Fruit fly (Drosophila melanogaster) whole organism, prepupa: Measurements from ENCODE around the gene f.
A peak's percentile ranks its signal among the peaks of the same experiment; 100 is the strongest.

Source experiments
- Blimp-1 ChIP-seq: fragments of 200-800 bp; sonication (Bioruptor generic); optimal IDR thresholded peaks from 3 replicates; lab custom pipeline; 2017; ENCODE audit warnings: missing biosample characterization, missing genetic modification characterization, mild to moderate bottlenecking, moderate library complexity, missing genetic modification reagents
- CG10669 ChIP-seq: fragments of 200-800 bp; sonication (Bioruptor generic); optimal IDR thresholded peaks from 3 replicates; lab custom pipeline; 2018; ENCODE audit warnings: missing biosample characterization, mild to moderate bottlenecking, missing genetic modification characterization, moderate library complexity
- CG11762 ChIP-seq: fragments of 200-800 bp; sonication (Bioruptor generic); optimal IDR thresholded peaks from 3 replicates; lab custom pipeline; 2016; ENCODE audit warnings: missing biosample characterization, missing genetic modification characterization; ENCODE audit not compliant: insufficient read depth
- CG3032 ChIP-seq: fragments of 200-800 bp; optimal IDR thresholded peaks from 2 replicates; lab custom pipeline; 2019; ENCODE audit warnings: missing biosample characterization, mild to moderate bottlenecking, missing genetic modification characterization, moderate library complexity
- CG31627 ChIP-seq: fragments of 200-800 bp; sonication (Bioruptor generic); optimal IDR thresholded peaks from 3 replicates; lab custom pipeline; 2016; ENCODE audit warnings: missing biosample characterization, missing genetic modification characterization
- CG32006 ChIP-seq: fragments of 200-800 bp; sonication (Bioruptor generic); optimal IDR thresholded peaks from 3 replicates; lab custom pipeline; 2017; ENCODE audit warnings: missing biosample characterization, mild to moderate bottlenecking, missing genetic modification characterization
- CG34406 ChIP-seq: fragments of 200-800 bp; sonication (Bioruptor generic); optimal IDR thresholded peaks from 3 replicates; lab custom pipeline; 2016; ENCODE audit warnings: missing biosample characterization, missing genetic modification characterization
- CG3919 ChIP-seq: fragments of 200-800 bp; sonication (Bioruptor generic); optimal IDR thresholded peaks from 3 replicates; lab custom pipeline; 2016; ENCODE audit warnings: missing biosample characterization, missing genetic modification characterization
- CG4318 ChIP-seq: fragments of 200-800 bp; sonication (Bioruptor generic); optimal IDR thresholded peaks from 3 replicates; lab custom pipeline; 2017; ENCODE audit warnings: missing biosample characterization, mild to moderate bottlenecking, missing genetic modification characterization
- CG6163 ChIP-seq: fragments of 200-800 bp; sonication (Bioruptor generic); IDR thresholded peaks from 3 replicates; pipeline ENCODE4 v1.3.6; 2022; ENCODE audit warnings: missing biosample characterization, missing genetic modification characterization
- CG6276 ChIP-seq: fragments of 200-800 bp; sonication (Bioruptor generic); optimal IDR thresholded peaks from 2 replicates; lab custom pipeline; 2017; ENCODE audit warnings: missing biosample characterization, mild to moderate bottlenecking, missing genetic modification characterization
- CG6792 ChIP-seq: fragments of 200-800 bp; sonication (Bioruptor generic); optimal IDR thresholded peaks from 3 replicates; lab custom pipeline; 2016; ENCODE audit warnings: missing biosample characterization, missing genetic modification characterization
- CG6808 ChIP-seq: fragments of 200-800 bp; sonication (Bioruptor generic); optimal IDR thresholded peaks from 3 replicates; lab custom pipeline; 2017; ENCODE audit warnings: missing biosample characterization, missing genetic modification characterization, mild to moderate bottlenecking, moderate library complexity, missing genetic modification reagents
- CG6854 ChIP-seq: fragments of 200-800 bp; sonication (Bioruptor generic); optimal IDR thresholded peaks from 2 replicates; lab custom pipeline; 2017; ENCODE audit warnings: missing biosample characterization, mild to moderate bottlenecking, missing genetic modification characterization
- CG7368 ChIP-seq: fragments of 200-800 bp; sonication (Bioruptor generic); optimal IDR thresholded peaks from 3 replicates; lab custom pipeline; 2016; ENCODE audit warnings: missing biosample characterization, missing genetic modification characterization
- CG8119 ChIP-seq: fragments of 200-800 bp; sonication (Bioruptor generic); IDR thresholded peaks from 3 replicates; pipeline ENCODE4 v1.3.6; 2022; ENCODE audit warnings: missing biosample characterization, missing genetic modification characterization
- CG8319 ChIP-seq: fragments of 200-800 bp; sonication (Bioruptor generic); optimal IDR thresholded peaks from 3 replicates; lab custom pipeline; 2016; ENCODE audit warnings: missing biosample characterization, missing genetic modification characterization
- CG9139 ChIP-seq: fragments of 200-800 bp; sonication (Bioruptor generic); optimal IDR thresholded peaks from 3 replicates; lab custom pipeline; 2017; ENCODE audit warnings: missing biosample characterization, mild to moderate bottlenecking, missing genetic modification characterization
- Eip75B ChIP-seq: fragments of 200-800 bp; sonication (Bioruptor generic); optimal IDR thresholded peaks from 3 replicates; lab custom pipeline; 2016; ENCODE audit warnings: missing biosample characterization, missing genetic modification characterization
- Eip78C ChIP-seq: fragments of 200-800 bp; sonication (Bioruptor generic); peaks from one replicate; lab custom pipeline; 2016; ENCODE audit warnings: missing biosample characterization, missing genetic modification characterization
- Eip93F ChIP-seq: fragments of 200-800 bp; sonication (Bioruptor generic); optimal IDR thresholded peaks from 2 replicates; lab custom pipeline; 2016; ENCODE audit warnings: missing biosample characterization, mild to moderate bottlenecking, missing genetic modification characterization
- Ets96B ChIP-seq: fragments of 200-800 bp; optimal IDR thresholded peaks from 2 replicates; lab custom pipeline; 2019; ENCODE audit warnings: missing biosample characterization, mild to moderate bottlenecking, missing genetic modification characterization, moderate library complexity
- Hr38 ChIP-seq: sonication (Bioruptor generic); optimal IDR thresholded peaks from 2 replicates; lab custom pipeline; 2016; ENCODE audit warnings: missing biosample characterization, missing genetic modification characterization
- Hr4 ChIP-seq: fragments of 200-800 bp; sonication (Bioruptor generic); optimal IDR thresholded peaks from 3 replicates; lab custom pipeline; 2016; ENCODE audit warnings: missing biosample characterization, missing genetic modification characterization
- Lpt ChIP-seq: fragments of 200-800 bp; sonication (Bioruptor generic); optimal IDR thresholded peaks from 3 replicates; lab custom pipeline; 2016; ENCODE audit warnings: missing biosample characterization, missing genetic modification characterization
- Met ChIP-seq: fragments of 200-800 bp; sonication (Bioruptor generic); optimal IDR thresholded peaks from 3 replicates; lab custom pipeline; 2016; ENCODE audit warnings: missing biosample characterization, missing genetic modification characterization
- OdsH ChIP-seq: fragments of 200-800 bp; sonication (Bioruptor generic); optimal IDR thresholded peaks from 3 replicates; lab custom pipeline; 2016; ENCODE audit warnings: missing biosample characterization, missing genetic modification characterization
- Smox ChIP-seq: fragments of 200-800 bp; sonication (Bioruptor generic); optimal IDR thresholded peaks from 3 replicates; lab custom pipeline; 2016; ENCODE audit warnings: missing biosample characterization, missing genetic modification characterization
- Sox102F ChIP-seq: fragments of 200-800 bp; sonication (Bioruptor generic); optimal IDR thresholded peaks from 2 replicates; lab custom pipeline; 2016; ENCODE audit warnings: missing biosample characterization, mild to moderate bottlenecking, missing genetic modification characterization
- Sox14 ChIP-seq: fragments of 200-800 bp; sonication (Bioruptor generic); optimal IDR thresholded peaks from 3 replicates; lab custom pipeline; 2016; ENCODE audit warnings: missing biosample characterization, missing genetic modification characterization
- Sox15 ChIP-seq: fragments of 200-800 bp; sonication (Bioruptor generic); optimal IDR thresholded peaks from 3 replicates; lab custom pipeline; 2016; ENCODE audit warnings: missing biosample characterization, missing genetic modification characterization
- achi ChIP-seq: fragments of 200-800 bp; sonication (Bioruptor generic); optimal IDR thresholded peaks from 3 replicates; lab custom pipeline; 2016; ENCODE audit warnings: missing biosample characterization, missing genetic modification characterization
- cyc ChIP-seq: fragments of 200-800 bp; sonication (Bioruptor generic); optimal IDR thresholded peaks from 3 replicates; lab custom pipeline; 2016; ENCODE audit warnings: missing biosample characterization, missing genetic modification characterization
- dac ChIP-seq: fragments of 200-800 bp; sonication (Bioruptor generic); optimal IDR thresholded peaks from 2 replicates; lab custom pipeline; 2017; ENCODE audit warnings: missing biosample characterization, mild to moderate bottlenecking, missing genetic modification characterization
- eg ChIP-seq: fragments of 200-800 bp; sonication (Bioruptor generic); IDR thresholded peaks from 3 replicates; pipeline ENCODE4 v1.3.6; 2022; ENCODE audit warnings: missing biosample characterization, missing genetic modification characterization
- esn ChIP-seq: fragments of 200-800 bp; sonication (Bioruptor generic); optimal IDR thresholded peaks from 2 replicates; lab custom pipeline; 2016; ENCODE audit warnings: missing biosample characterization, mild to moderate bottlenecking, missing genetic modification characterization, moderate library complexity
- fd59A ChIP-seq: fragments of 200-800 bp; sonication (Bioruptor generic); optimal IDR thresholded peaks from 2 replicates; lab custom pipeline; 2017; ENCODE audit warnings: missing biosample characterization, mild to moderate bottlenecking, missing genetic modification characterization, missing genetic modification reagents
- fkh ChIP-seq: fragments of 200-800 bp; sonication (Bioruptor generic); optimal IDR thresholded peaks from 3 replicates; lab custom pipeline; 2017; ENCODE audit warnings: missing biosample characterization, mild to moderate bottlenecking, missing genetic modification characterization, moderate library complexity
- lz ChIP-seq: fragments of 200-800 bp; sonication (Bioruptor generic); optimal IDR thresholded peaks from 3 replicates; lab custom pipeline; 2016; ENCODE audit warnings: missing biosample characterization, missing genetic modification characterization
- net ChIP-seq: fragments of 200-800 bp; sonication (Bioruptor generic); optimal IDR thresholded peaks from 3 replicates; lab custom pipeline; 2016; ENCODE audit warnings: missing biosample characterization, missing genetic modification characterization
- pdm3 ChIP-seq: fragments of 200-800 bp; sonication (Bioruptor generic); optimal IDR thresholded peaks from 3 replicates; lab custom pipeline; 2016; ENCODE audit warnings: missing biosample characterization, missing genetic modification characterization
- salr ChIP-seq, 2 experiments: fragments of 200-800 bp; sonication (Bioruptor generic); optimal IDR thresholded peaks; 3 replicates each; lab custom pipeline; 2016 to 2018; ENCODE audit warnings: missing biosample characterization in 2 of 2, missing genetic modification characterization in 2 of 2, mild to moderate bottlenecking in 1 of 2
- spab ChIP-seq: fragments of 200-800 bp; sonication (Bioruptor generic); optimal IDR thresholded peaks from 2 replicates; lab custom pipeline; 2017; ENCODE audit warnings: missing biosample characterization, mild to moderate bottlenecking, missing genetic modification characterization, missing genetic modification reagents
- ss ChIP-seq, 2 experiments: fragments of 200-800 bp; sonication (Bioruptor generic); optimal IDR thresholded peaks; 2 replicates in 1 of 2; 3 replicates in 1 of 2; lab custom pipeline; 2017 to 2018; ENCODE audit warnings: mild to moderate bottlenecking in 2 of 2, missing biosample characterization in 2 of 2, missing genetic modification characterization in 2 of 2, moderate library complexity in 1 of 2
- topi ChIP-seq: fragments of 200-800 bp; sonication (Bioruptor generic); optimal IDR thresholded peaks from 3 replicates; lab custom pipeline; 2016; ENCODE audit warnings: missing biosample characterization, missing genetic modification characterization

Gene f

DNA sequence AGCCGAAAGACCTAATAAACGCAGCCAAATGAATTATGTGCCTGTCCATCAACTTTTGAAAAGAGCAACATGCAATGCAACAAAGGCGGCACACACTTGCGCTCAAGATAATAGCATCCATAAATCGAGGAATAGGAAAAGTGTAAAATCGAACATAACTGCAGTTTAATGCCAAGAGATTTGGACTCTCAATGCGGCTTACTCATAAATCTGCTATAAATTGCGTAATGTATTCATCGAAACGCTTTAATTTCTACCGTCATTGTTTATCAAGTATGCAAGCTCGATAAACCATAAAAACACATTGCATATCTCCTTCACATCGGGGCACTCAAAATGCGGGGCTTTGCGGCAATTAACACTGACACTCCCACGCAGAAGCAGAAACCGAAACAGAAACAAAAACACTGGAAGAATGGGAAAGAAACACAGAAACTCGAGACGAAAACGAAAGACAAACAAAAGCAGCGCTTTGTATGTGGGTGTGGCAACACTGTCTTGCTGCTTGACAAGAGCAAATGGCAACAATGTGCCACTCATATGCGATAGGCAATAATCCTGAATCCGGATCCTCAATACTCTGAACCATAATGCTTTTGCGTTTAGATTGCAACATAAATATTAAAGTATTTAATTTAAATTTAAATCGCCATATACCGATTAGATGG lies 65.3 kb downstream of the f start (continued):
- TF ChIP-seq CG34406 (GFP tag; lab: Kevin White, UChicago) (no peak), Met (peak; percentile 15), CG6276 (GFP tag; lab: Kevin White, UChicago) (peak; percentile 59), Smox (GFP tag; lab: Kevin White, UChicago) (peak; percentile 39), CG8119 (GFP tag; lab: Robert Waterston, UW) (peak; percentile 65), CG6792 (GFP tag; lab: Kevin White, UChicago) (peak; percentile 40), CG3032 (tag; lab: Kevin White, UChicago) (no peak), Hr38 (GFP tag; lab: Kevin White, UChicago) (no peak), CG7368 (peak; percentile 30), CG31627 (peak; percentile 45), dac (GFP tag; lab: Kevin White, UChicago) (peak; percentile 21), CG32006 (GFP tag; lab: Kevin White, UChicago) (peak; percentile 46), eg (peak; percentile 81), Eip75B (GFP tag; lab: Kevin White, UChicago) (no peak), lz (GFP tag; lab: Kevin White, UChicago) (peak; percentile 54), cyc (GFP tag; lab: Kevin White, UChicago) (peak; percentile 19), Sox15 (GFP tag; lab: Kevin White, UChicago) (peak; percentile 20), CG10669 (peak; percentile 27), CG8319 (GFP tag; lab: Kevin White, UChicago) (no peak), CG6808 (no peak), topi (GFP tag; lab: Kevin White, UChicago) (peak; percentile 15), Hr4 (peak; percentile 27)

- TF ChIP-seq CG6163 (GFP tag; lab: Robert Waterston, UW), result peak; percentile 90
- peak; percentile 75 for TF ChIP-seq Lpt
- TF ChIP-seq lz (GFP tag; lab: Kevin White, UChicago), result peak; percentile 78
- TF ChIP-seq CG9139 (GFP tag; lab: Kevin White, UChicago), result peak; percentile 54
- TF ChIP-seq fkh (GFP tag; lab: Kevin White, UChicago), result no peak
- peak; percentile 83 for TF ChIP-seq topi (GFP tag; lab: Kevin White, UChicago)
- peak; percentile 96 for TF ChIP-seq Eip78C
- peak; percentile 68 to 70 for TF ChIP-seq salr (GFP tag; optimal IDR thresholded peaks at IDR 0.05; lab: Kevin White, UChicago)
- peak; percentile 81 for TF ChIP-seq Ets96B (tag; lab: Kevin White, UChicago)
- peak; percentile 73 for TF ChIP-seq cyc (GFP tag; lab: Kevin White, UChicago)
- peak; percentile 82 for TF ChIP-seq CG31627
- TF ChIP-seq spab (GFP tag; lab: Kevin White, UChicago), result peak; percentile 69
- peak; percentile 87 for TF ChIP-seq OdsH
- TF ChIP-seq fd59A (GFP tag; lab: Kevin White, UChicago), result peak; percentile 76
- peak; percentile 60 for TF ChIP-seq CG7368
- TF ChIP-seq CG11762 (GFP tag; lab: Kevin White, UChicago), result peak; percentile 75
- peak; percentile 82 for TF ChIP-seq Sox102F
- TF ChIP-seq CG8119 (GFP tag; lab: Robert Waterston, UW), result peak; percentile 92
- TF ChIP-seq Hr38 (GFP tag; lab: Kevin White, UChicago), result peak; percentile 35
- TF ChIP-seq eg, result peak; percentile 88
- peak; percentile 86 for TF ChIP-seq achi (GFP tag; lab: Kevin White, UChicago)
- TF ChIP-seq CG6808, result peak; percentile 86
- TF ChIP-seq CG32006 (GFP tag; lab: Kevin White, UChicago), result peak; percentile 89
- TF ChIP-seq CG8319 (GFP tag; lab: Kevin White, UChicago), result peak; percentile 63
- TF ChIP-seq net (GFP tag; lab: Kevin White, UChicago), result peak; percentile 88
- TF ChIP-seq CG4318, result peak; percentile 87
- TF ChIP-seq Sox14 (GFP tag; lab: Kevin White, UChicago), result peak; percentile 84
- TF ChIP-seq Eip93F (GFP tag; lab: Kevin White, UChicago), result no peak
- TF ChIP-seq ss (GFP tag; optimal IDR thresholded peaks at IDR 0.05; lab: Kevin White, UChicago), result peak; percentile 79
- peak; percentile 80 for TF ChIP-seq CG3919 (GFP tag; lab: Kevin White, UChicago)
- TF ChIP-seq esn, result peak; percentile 83
- TF ChIP-seq CG6854 (GFP tag; lab: Kevin White, UChicago), result peak; percentile 38
- TF ChIP-seq Blimp-1, result peak; percentile 31
- TF ChIP-seq CG6276 (GFP tag; lab: Kevin White, UChicago), result peak; percentile 85
- peak; percentile 86 for TF ChIP-seq pdm3 (GFP tag; lab: Kevin White, UChicago)
Observed at dm6 chrX:17298900-17299836, 66.4 kb downstream of the f start.
